Worm (Caenorhabditis elegans) whole organism, dauer: ENCODE data around the gene perm-5.

Source experiments
- unc-62 ChIP-seq: sonication (generic microtip); optimal IDR thresholded peaks from 2 replicates; lab custom pipeline; 2017; ENCODE audit warnings: missing biosample characterization, missing genetic modification reagents, missing genetic modification characterization

perm-5 gene

DNA sequence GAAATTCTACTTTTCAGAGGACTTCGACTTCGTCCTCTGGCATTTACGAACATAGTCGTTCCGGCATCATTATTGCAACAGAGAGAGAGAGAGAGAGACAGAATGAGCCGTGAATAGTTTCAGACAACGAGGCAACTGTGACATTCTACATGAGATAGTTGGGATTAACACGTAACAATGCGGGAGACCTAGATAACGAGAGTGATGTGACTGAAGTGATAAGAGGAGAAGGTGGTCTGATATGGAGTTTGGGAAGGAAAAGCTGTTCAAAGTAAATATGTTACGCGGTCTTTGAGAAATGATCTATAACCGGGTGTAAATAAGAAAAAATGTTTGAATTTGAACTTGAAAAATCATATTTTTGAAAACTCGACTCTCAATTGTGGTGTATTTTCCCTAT lies 43.8 kb downstream of the perm-5 start:
- no peak for TF ChIP-seq unc-62 (GFP tag; lab: Kevin White, UChicago)

DNA sequence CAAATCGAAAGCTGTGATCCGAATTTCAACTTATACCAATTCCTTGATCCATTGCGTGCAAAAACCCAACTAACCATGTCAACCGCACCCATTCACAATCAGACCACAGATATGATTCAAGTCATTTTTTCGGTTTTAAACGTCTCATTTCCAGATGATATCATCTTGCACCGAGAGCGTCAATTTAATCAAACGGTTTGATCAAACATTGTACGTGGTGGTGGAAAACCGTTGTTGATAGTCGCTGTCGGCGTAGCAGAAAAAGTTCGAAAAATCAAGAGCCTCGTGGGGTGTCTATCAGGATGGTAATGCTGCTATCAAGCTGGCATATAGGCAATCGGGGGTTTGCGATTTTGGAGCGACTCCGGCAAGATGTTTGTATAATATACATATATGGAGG lies 44.4 kb downstream of the perm-5 start:
- no peak for TF ChIP-seq unc-62 (GFP tag; lab: Kevin White, UChicago)

- no peak for TF ChIP-seq unc-62 (GFP tag; lab: Kevin White, UChicago)
These were observed 45.0 kb downstream of the perm-5 start for ce11 chrIV:5658225-5658624.

DNA sequence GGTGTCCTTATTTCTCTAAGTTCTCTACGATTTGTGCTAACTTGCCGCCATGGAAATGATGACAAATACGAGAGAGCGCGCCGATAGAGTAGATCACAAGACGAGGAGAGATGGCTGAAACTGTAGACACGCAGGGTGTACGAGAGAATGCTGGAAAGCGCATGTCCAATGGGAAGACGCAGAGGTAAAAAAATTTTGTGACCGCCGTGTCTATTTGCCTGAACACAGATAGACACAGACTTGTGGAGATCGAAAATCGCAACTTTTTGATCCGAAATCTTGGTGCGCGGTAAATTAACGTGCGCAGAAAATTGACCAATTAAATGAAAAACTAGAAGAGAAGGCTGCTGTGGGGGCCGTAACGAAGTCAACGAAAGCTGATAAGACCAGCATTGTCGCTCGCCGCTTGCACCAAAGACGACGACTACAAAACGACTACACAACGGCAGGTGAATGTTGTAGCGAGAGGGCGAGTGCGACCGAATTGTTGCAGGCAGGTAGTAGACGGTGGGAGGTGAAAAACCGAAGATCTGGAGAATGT lies 46.1 kb downstream of the perm-5 start:
- no peak for TF ChIP-seq unc-62 (GFP tag; lab: Kevin White, UChicago)

ce11 chrIV:5655966-5656389 lies 47.3 kb downstream of the perm-5 start:
- TF ChIP-seq unc-62 (GFP tag; lab: Kevin White, UChicago): no peak

DNA sequence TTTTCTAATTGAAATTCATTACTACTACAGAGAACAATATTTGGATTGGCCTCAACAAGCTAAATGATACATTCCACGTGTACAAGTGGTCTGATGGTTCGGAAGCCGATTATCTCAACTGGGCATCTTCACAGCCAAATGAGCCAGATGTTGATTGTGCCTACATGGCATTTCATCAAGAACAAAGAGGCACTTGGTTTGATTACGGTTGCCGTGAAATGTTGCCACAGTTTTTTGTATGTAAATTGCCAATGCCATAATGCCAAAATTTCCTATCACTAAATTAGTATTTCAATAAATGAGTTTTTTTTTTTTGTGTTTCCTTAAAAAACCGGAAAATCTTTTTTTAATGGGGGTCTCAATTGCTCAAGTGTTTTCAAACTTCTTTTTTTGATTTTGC lies 48.6 kb downstream of the perm-5 start:
- TF ChIP-seq unc-62 (GFP tag; lab: Kevin White, UChicago): no peak

ce11 chrIV:5654203-5654602 lies 49.1 kb downstream of the perm-5 start:
- TF ChIP-seq unc-62 (GFP tag; lab: Kevin White, UChicago): no peak

DNA sequence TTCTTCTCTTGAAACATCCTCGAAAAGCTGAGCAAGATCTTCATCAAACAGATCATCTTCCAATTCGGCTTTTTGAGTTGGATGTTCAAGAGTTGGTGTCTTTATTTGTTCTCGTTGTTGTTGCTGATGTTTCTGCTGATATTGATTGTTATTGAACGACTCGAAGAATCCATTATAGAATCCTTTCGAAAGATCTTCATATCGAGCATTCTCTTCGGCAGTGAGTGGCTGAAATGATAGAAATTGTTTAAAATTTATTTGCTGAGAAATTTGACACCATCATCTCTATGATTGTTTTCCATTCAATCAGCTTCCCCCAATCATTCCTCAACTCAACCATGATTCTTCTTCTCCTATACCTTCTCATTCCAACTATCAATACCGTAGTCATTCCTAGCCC lies 49.6 kb downstream of the perm-5 start, which contains the start of gene clec-178:
Gene clec-178, plus strand, starts transcription at position 301 of the 400 bp plus-strand sequence.
- no peak for TF ChIP-seq unc-62 (GFP tag; lab: Kevin White, UChicago)

DNA sequence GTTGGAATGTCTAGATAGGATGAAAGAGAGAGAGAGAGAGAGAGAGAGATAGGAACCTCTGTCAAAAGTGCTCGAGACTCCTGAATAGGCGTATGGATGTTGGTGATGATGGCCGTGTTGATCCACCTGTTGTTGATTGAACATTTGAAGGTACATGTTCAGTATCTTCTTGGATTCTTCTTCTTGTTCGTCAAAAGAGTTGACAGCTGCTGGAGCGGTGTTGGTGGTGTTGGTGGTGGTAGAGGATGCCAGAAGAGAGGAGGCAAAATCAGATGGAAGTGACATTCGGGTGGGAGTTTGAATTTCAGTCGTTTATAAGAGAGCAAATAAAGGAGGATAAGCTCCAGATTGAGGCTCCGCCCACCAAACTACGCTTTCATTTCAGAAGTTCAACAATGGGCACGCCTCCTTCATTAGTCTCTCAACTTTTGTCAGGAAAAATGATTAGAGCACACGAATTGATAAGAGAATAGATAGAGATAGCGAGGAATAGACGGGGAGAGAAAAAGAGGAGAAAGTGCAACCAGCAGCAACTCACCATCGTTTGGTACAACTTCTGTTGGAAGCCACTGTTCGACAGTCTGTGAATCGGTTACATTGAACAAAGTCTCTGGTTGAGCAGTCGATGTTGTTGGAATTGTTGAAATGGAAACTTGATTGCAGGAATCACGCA lies 50.3 kb downstream of the perm-5 start:
- TF ChIP-seq unc-62 (GFP tag; lab: Kevin White, UChicago): no peak

ce11 chrIV:5650761-5651332 lies 52.4 kb downstream of the perm-5 start:
- TF ChIP-seq unc-62 (GFP tag; lab: Kevin White, UChicago): no peak

DNA sequence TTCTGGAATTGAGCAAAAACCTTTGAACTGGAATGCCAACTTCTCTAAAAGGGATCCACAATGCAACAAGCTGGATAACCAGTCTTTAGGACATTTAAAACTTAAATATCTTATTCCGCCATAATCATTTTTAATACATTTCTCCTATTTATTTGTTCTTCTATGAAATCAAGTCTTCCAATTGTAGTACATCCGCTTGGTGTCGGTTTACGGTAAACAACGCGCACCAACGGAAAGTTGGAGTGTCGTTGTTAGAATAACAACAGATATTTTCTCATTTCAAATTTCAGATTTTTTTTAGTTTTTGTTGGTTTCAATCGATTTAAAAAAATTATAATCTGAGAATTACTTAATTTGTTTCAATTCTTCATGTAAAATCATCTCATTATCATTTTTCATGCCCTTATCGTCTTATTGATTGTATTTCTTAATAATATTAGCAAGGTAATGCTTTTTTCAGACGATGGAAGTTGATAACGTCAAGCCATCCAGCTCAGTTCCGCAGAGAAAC lies 54.1 kb downstream of the perm-5 start, which contains the start of gene csn-5:
Gene csn-5, plus strand, starts transcription at position 461 of the 511 bp plus-strand sequence.
- no peak for TF ChIP-seq unc-62 (GFP tag; lab: Kevin White, UChicago)
